Worm (Caenorhabditis elegans): ENCODE measurements around the gene D2062.13.
A peak's percentile ranks its signal among the peaks of the same experiment; 100 is the strongest.
"Not testable (repeated sequence)": the region's sequence is repeated elsewhere in the genome, so short reads cannot be mapped to it uniquely, and the experiment has no call there.

Gene D2062.13

ce11 chrII:2622936-2623452, 10.6 kb downstream of the D2062.13 start, which contains the start of gene D2062.4:
Gene D2062.4 (plus strand): TSS chrII:2623402.
- not testable (repeated sequence) for TF ChIP-seq hnd-1 (tag; optimal IDR thresholded peaks at IDR 0.05); tbx-11 (GFP tag; IDR thresholded peaks at IDR 0.05); ceh-13 (GFP tag; optimal IDR thresholded peaks at IDR 0.05)

ce11 chrII:2624792-2625191, 12.4 kb downstream of the D2062.13 start, which contains the start of gene lgc-28:
Gene lgc-28 (plus strand): TSS chrII:2625092.
- TF ChIP-seq F13C5.2 (tag; optimal IDR thresholded peaks at IDR 0.05), result no peak
- TF ChIP-seq hmg-4 (GFP tag; optimal IDR thresholded peaks at IDR 0.05), result no peak
- no peak for TF ChIP-seq sea-1 (GFP tag; conservative IDR thresholded peaks at IDR 0.05)
- TF ChIP-seq ets-7 (tag; optimal IDR thresholded peaks at IDR 0.05), result no peak
- TF ChIP-seq hmbx-1 (tag; optimal IDR thresholded peaks at IDR 0.05), result no peak
- TF ChIP-seq ama-1 (optimal IDR thresholded peaks at IDR 0.05), result no peak
- TF ChIP-seq tbx-11 (GFP tag; IDR thresholded peaks at IDR 0.05), result no peak
- TF ChIP-seq flt-1 (GFP tag; IDR thresholded peaks at IDR 0.05), result no peak
- TF ChIP-seq ceh-36 (tag; optimal IDR thresholded peaks at IDR 0.05), result no peak
- TF ChIP-seq B0310.2 (tag; optimal IDR thresholded peaks at IDR 0.05), result no peak
- no peak for TF ChIP-seq ceh-13 (GFP tag; optimal IDR thresholded peaks at IDR 0.05)
- TF ChIP-seq scrt-1 (GFP tag; IDR thresholded peaks at IDR 0.05), result no peak
- TF ChIP-seq tbx-37 (GFP tag; conservative IDR thresholded peaks at IDR 0.05), result no peak

- TF ChIP-seq aly-1 (tag; optimal IDR thresholded peaks at IDR 0.05) (no peak), B0310.2 (tag; optimal IDR thresholded peaks at IDR 0.05) (no peak), tbx-11 (GFP tag; IDR thresholded peaks at IDR 0.05) (no peak), hmbx-1 (tag; optimal IDR thresholded peaks at IDR 0.05) (no peak), tra-4 (tag; optimal IDR thresholded peaks at IDR 0.05) (no peak), ceh-13 (GFP tag; optimal IDR thresholded peaks at IDR 0.05) (no peak), hmg-4 (GFP tag; optimal IDR thresholded peaks at IDR 0.05) (no peak), hnd-1 (tag; optimal IDR thresholded peaks at IDR 0.05) (no peak), ceh-36 (tag; optimal IDR thresholded peaks at IDR 0.05) (no peak)
These were observed 14.9 kb downstream of the D2062.13 start, which contains the start of gene sri-71 for ce11 chrII:2627154-2627799. Gene sri-71 (plus strand): TSS chrII:2627749.

- no peak for TF ChIP-seq aly-1 (tag; optimal IDR thresholded peaks at IDR 0.05)
- TF ChIP-seq tra-4 (tag; optimal IDR thresholded peaks at IDR 0.05), result no peak
- TF ChIP-seq B0310.2 (tag; optimal IDR thresholded peaks at IDR 0.05), result no peak
- no peak for TF ChIP-seq ceh-13 (GFP tag; optimal IDR thresholded peaks at IDR 0.05)
- TF ChIP-seq hmg-4 (GFP tag; optimal IDR thresholded peaks at IDR 0.05), result no peak
- TF ChIP-seq hnd-1 (tag; optimal IDR thresholded peaks at IDR 0.05), result no peak
- TF ChIP-seq scrt-1 (GFP tag; IDR thresholded peaks at IDR 0.05), result no peak
- TF ChIP-seq pes-1 (GFP tag; IDR thresholded peaks at IDR 0.05), result no peak
- no peak for TF ChIP-seq ceh-36 (tag; optimal IDR thresholded peaks at IDR 0.05)
- TF ChIP-seq ama-1 (optimal IDR thresholded peaks at IDR 0.05), result no peak
- no peak for TF ChIP-seq sea-1 (GFP tag; conservative IDR thresholded peaks at IDR 0.05)
- TF ChIP-seq flt-1 (GFP tag; IDR thresholded peaks at IDR 0.05), result no peak
- TF ChIP-seq tbx-37 (GFP tag; conservative IDR thresholded peaks at IDR 0.05), result no peak
- TF ChIP-seq hmbx-1 (tag; optimal IDR thresholded peaks at IDR 0.05), result no peak
- no peak for TF ChIP-seq tbx-11 (GFP tag; IDR thresholded peaks at IDR 0.05)
- no peak for TF ChIP-seq F13C5.2 (tag; optimal IDR thresholded peaks at IDR 0.05)
- TF ChIP-seq ets-7 (tag; optimal IDR thresholded peaks at IDR 0.05), result no peak
These were observed 16.0 kb downstream of the D2062.13 start for ce11 chrII:2628401-2628800.

ce11 chrII:2629270-2629669, 16.9 kb downstream of the D2062.13 start, which contains the start of gene sri-37:
Gene sri-37 (plus strand): TSS chrII:2629570.
- TF ChIP-seq flt-1 (GFP tag; IDR thresholded peaks at IDR 0.05), result no peak
- TF ChIP-seq tbx-37 (GFP tag; conservative IDR thresholded peaks at IDR 0.05), result no peak
- TF ChIP-seq ama-1 (optimal IDR thresholded peaks at IDR 0.05), result no peak
- no peak for TF ChIP-seq hmbx-1 (tag; optimal IDR thresholded peaks at IDR 0.05)
- no peak for TF ChIP-seq ceh-36 (tag; optimal IDR thresholded peaks at IDR 0.05)
- TF ChIP-seq pes-1 (GFP tag; IDR thresholded peaks at IDR 0.05), result no peak
- TF ChIP-seq scrt-1 (GFP tag; IDR thresholded peaks at IDR 0.05), result no peak
- TF ChIP-seq tra-4 (tag; optimal IDR thresholded peaks at IDR 0.05), result no peak
- no peak for TF ChIP-seq B0310.2 (tag; optimal IDR thresholded peaks at IDR 0.05)

- TF ChIP-seq ceh-13 (GFP tag; optimal IDR thresholded peaks at IDR 0.05) (no peak), B0310.2 (tag; optimal IDR thresholded peaks at IDR 0.05) (no peak), hnd-1 (tag; optimal IDR thresholded peaks at IDR 0.05) (no peak), ets-7 (tag; optimal IDR thresholded peaks at IDR 0.05) (no peak), tbx-37 (GFP tag; conservative IDR thresholded peaks at IDR 0.05) (no peak), tra-4 (tag; optimal IDR thresholded peaks at IDR 0.05) (no peak), flt-1 (GFP tag; IDR thresholded peaks at IDR 0.05) (no peak), sea-1 (GFP tag; conservative IDR thresholded peaks at IDR 0.05) (no peak), tbx-11 (GFP tag; IDR thresholded peaks at IDR 0.05) (no peak)
These were observed 18.8 kb downstream of the D2062.13 start, which contains the start of gene D2062.1 for ce11 chrII:2631169-2631568. Gene D2062.1 (plus strand): TSS chrII:2631469.

ce11 chrII:2632194-2632593, 19.8 kb downstream of the D2062.13 start:
- peak; percentile 76 for TF ChIP-seq ceh-36 (tag; optimal IDR thresholded peaks at IDR 0.05)

ce11 chrII:2637359-2637758, 25.0 kb downstream of the D2062.13 start, which contains the start of gene F22E5.21:
Gene F22E5.21 (minus strand): TSS chrII:2637459.
- no peak for TF ChIP-seq aly-1 (tag; optimal IDR thresholded peaks at IDR 0.05)
- TF ChIP-seq pes-1 (GFP tag; IDR thresholded peaks at IDR 0.05), result no peak
- TF ChIP-seq ceh-13 (GFP tag; optimal IDR thresholded peaks at IDR 0.05), result no peak
- TF ChIP-seq hnd-1 (tag; optimal IDR thresholded peaks at IDR 0.05), result no peak
- no peak for TF ChIP-seq ceh-36 (tag; optimal IDR thresholded peaks at IDR 0.05)
- no peak for TF ChIP-seq hmg-4 (GFP tag; optimal IDR thresholded peaks at IDR 0.05)
- TF ChIP-seq ama-1 (optimal IDR thresholded peaks at IDR 0.05), result no peak
- TF ChIP-seq tbx-11 (GFP tag; IDR thresholded peaks at IDR 0.05), result no peak
- no peak for TF ChIP-seq scrt-1 (GFP tag; IDR thresholded peaks at IDR 0.05)
- TF ChIP-seq ets-7 (tag; optimal IDR thresholded peaks at IDR 0.05), result no peak
- TF ChIP-seq F13C5.2 (tag; optimal IDR thresholded peaks at IDR 0.05), result no peak
- TF ChIP-seq tra-4 (tag; optimal IDR thresholded peaks at IDR 0.05), result no peak
